Worm (Caenorhabditis elegans) whole organism, L1 larva: Measurements from ENCODE around the gene T09A5.15.
A peak's percentile ranks its signal among the peaks of the same experiment; 100 is the strongest.

ENCODE experiments used
- C04F5.9 ChIP-seq: sonication (generic microtip); optimal IDR thresholded peaks from 2 replicates; lab custom pipeline; 2016; ENCODE audit warnings: missing genetic modification characterization, missing compliant biosample characterization
- C16A3.4 ChIP-seq: fragments of 150-350 bp; optimal IDR thresholded peaks from 2 replicates; lab custom pipeline; 2014; ENCODE audit warnings: missing biosample characterization, missing genetic modification characterization
- C34B4.2 ChIP-seq: sonication (generic microtip); optimal IDR thresholded peaks from 2 replicates; lab custom pipeline; 2017; ENCODE audit warnings: mild to moderate bottlenecking, missing genetic modification characterization, missing compliant biosample characterization
- alr-1 ChIP-seq: fragments of 200-800 bp; sonication (Bioruptor generic); optimal IDR thresholded peaks from 2 replicates; lab custom pipeline; 2018; ENCODE audit warnings: borderline replicate concordance, mild to moderate bottlenecking, missing genetic modification characterization, missing compliant biosample characterization
- aly-2 ChIP-seq: fragments of 150-350 bp; optimal IDR thresholded peaks from 2 replicates; lab custom pipeline; 2014; ENCODE audit warnings: missing biosample characterization, missing genetic modification characterization
- ama-1 ChIP-seq: fragments of 150-350 bp; optimal IDR thresholded peaks from 2 replicates; lab custom pipeline; 2014
- blmp-1 ChIP-seq: fragments of 150-350 bp; optimal IDR thresholded peaks from 2 replicates; lab custom pipeline; 2014; ENCODE audit warnings: missing biosample characterization, missing genetic modification characterization
- ceh-8 ChIP-seq: fragments of 200-800 bp; sonication (Bioruptor generic); optimal IDR thresholded peaks from 2 replicates; lab custom pipeline; 2018; ENCODE audit warnings: mild to moderate bottlenecking, missing genetic modification characterization, moderate library complexity, missing compliant biosample characterization
- ceh-88 ChIP-seq: fragments of 200-800 bp; sonication (Bioruptor generic); IDR thresholded peaks from 2 replicates; pipeline ENCODE4 v1.3.6; 2022; ENCODE audit warnings: missing genetic modification characterization, missing compliant biosample characterization
- ceh-90 ChIP-seq: sonication (generic microtip); optimal IDR thresholded peaks from 2 replicates; lab custom pipeline; 2016; ENCODE audit warnings: missing genetic modification characterization, missing compliant biosample characterization
- dpl-1 ChIP-seq, 3 experiments: fragments of 150-350 bp in 2 of 3; sonication (generic microtip) in 1 of 3; optimal IDR thresholded peaks; 2 replicates each; lab custom pipeline; 2014 to 2017; ENCODE audit warnings: missing biosample characterization in 3 of 3, missing genetic modification characterization in 3 of 3, missing genetic modification reagents in 3 of 3
- dsc-1 ChIP-seq: sonication (generic microtip); optimal IDR thresholded peaks from 2 replicates; lab custom pipeline; 2016; ENCODE audit warnings: mild to moderate bottlenecking, missing genetic modification characterization, missing compliant biosample characterization
- efl-1 ChIP-seq, 4 experiments: fragments of 150-350 bp; optimal IDR thresholded peaks in 3 of 4; peaks in 1 of 4; 1 replicate in 1 of 4; 2 replicates in 3 of 4; lab custom pipeline; 2014; ENCODE audit warnings: missing biosample characterization in 2 of 4, missing genetic modification characterization in 2 of 4, missing genetic modification reagents in 2 of 4
- egl-13 ChIP-seq: sonication (generic microtip); optimal IDR thresholded peaks from 2 replicates; lab custom pipeline; 2016; ENCODE audit warnings: missing genotype, missing genetic modification reagents, missing genetic modification characterization, missing compliant biosample characterization
- egl-27 ChIP-seq, 2 experiments: fragments of 150-350 bp in 1 of 2; sonication (generic microtip); optimal IDR thresholded peaks; 3 replicates each; lab custom pipeline; 2017 to 2018; ENCODE audit warnings: missing biosample characterization in 2 of 2, missing genetic modification characterization in 2 of 2, missing genetic modification reagents in 2 of 2
- fkh-10 ChIP-seq: sonication (generic microtip); optimal IDR thresholded peaks from 2 replicates; lab custom pipeline; 2017; ENCODE audit warnings: missing biosample characterization, missing genetic modification reagents, missing genetic modification characterization
- fkh-4 ChIP-seq: sonication (generic microtip); optimal IDR thresholded peaks from 2 replicates; lab custom pipeline; 2016; ENCODE audit warnings: missing compliant biosample characterization, missing genetic modification characterization, borderline replicate concordance
- grh-1 ChIP-seq: fragments of 200-800 bp; sonication (Bioruptor generic); IDR thresholded peaks from 2 replicates; pipeline ENCODE4 v1.3.6; 2022; ENCODE audit warnings: missing genetic modification reagents, missing genetic modification characterization, missing compliant biosample characterization
- hlh-17 ChIP-seq: fragments of 200-800 bp; sonication (Bioruptor generic); optimal IDR thresholded peaks from 2 replicates; lab custom pipeline; 2018; ENCODE audit warnings: missing genetic modification characterization, mild to moderate bottlenecking, missing compliant biosample characterization, moderate library complexity, borderline replicate concordance
- irx-1 ChIP-seq: sonication (generic microtip); optimal IDR thresholded peaks from 2 replicates; lab custom pipeline; 2016; ENCODE audit warnings: missing genetic modification characterization, missing compliant biosample characterization
- isw-1 ChIP-seq: fragments of 200-800 bp; sonication (Bioruptor generic); IDR thresholded peaks from 2 replicates; pipeline ENCODE4 v1.3.6; 2022; ENCODE audit warnings: missing genetic modification characterization, missing compliant biosample characterization
- lin-14 ChIP-seq: fragments of 200-800 bp; sonication (Bioruptor generic); optimal IDR thresholded peaks from 2 replicates; lab custom pipeline; 2018; ENCODE audit warnings: mild to moderate bottlenecking, missing genetic modification characterization, moderate library complexity, missing compliant biosample characterization
- lin-15B ChIP-seq: fragments of 150-350 bp; sonication (generic microtip); optimal IDR thresholded peaks from 3 replicates; lab custom pipeline; 2014; ENCODE audit warnings: missing biosample characterization, missing genetic modification characterization
- lin-39 ChIP-seq: fragments of 150-350 bp; optimal IDR thresholded peaks from 2 replicates; lab custom pipeline; 2014; ENCODE audit warnings: missing biosample characterization, missing genetic modification reagents, missing genetic modification characterization
- mab-9 ChIP-seq: fragments of 200-800 bp; sonication (Bioruptor generic); IDR thresholded peaks from 2 replicates; pipeline ENCODE4 v1.3.6; 2022; ENCODE audit warnings: missing genetic modification reagents, missing genetic modification characterization, missing compliant biosample characterization
- mdl-1 ChIP-seq, 2 experiments: fragments of 150-350 bp; optimal IDR thresholded peaks; 2 replicates each; lab custom pipeline; 2014 to 2017; ENCODE audit warnings: missing biosample characterization in 2 of 2, missing genetic modification characterization in 2 of 2, inconsistent platforms in 1 of 2
- nhr-12 ChIP-seq: sonication (generic microtip); optimal IDR thresholded peaks from 2 replicates; lab custom pipeline; 2017; ENCODE audit warnings: missing biosample characterization, missing genetic modification characterization
- nhr-19 ChIP-seq: fragments of 200-800 bp; sonication (Bioruptor generic); conservative IDR thresholded peaks from 2 replicates; pipeline ENCODE4 v1.3.6; 2022; ENCODE audit warnings: missing genetic modification characterization, missing compliant biosample characterization
- nhr-47 ChIP-seq: sonication (generic microtip); optimal IDR thresholded peaks from 2 replicates; lab custom pipeline; 2016; ENCODE audit warnings: mild to moderate bottlenecking, missing genetic modification characterization, moderate library complexity, missing compliant biosample characterization
- nhr-71 ChIP-seq: sonication (generic microtip); optimal IDR thresholded peaks from 2 replicates; lab custom pipeline; 2016; ENCODE audit warnings: mild to moderate bottlenecking, missing genetic modification characterization, moderate library complexity, missing compliant biosample characterization
- nhr-76 ChIP-seq: sonication (generic microtip); optimal IDR thresholded peaks from 2 replicates; lab custom pipeline; 2017; ENCODE audit warnings: missing biosample characterization, missing genetic modification characterization
- nhr-85 ChIP-seq: sonication (generic microtip); peaks from one replicate; lab custom pipeline; 2016; ENCODE audit warnings: missing genetic modification characterization, inconsistent platforms, missing compliant biosample characterization
- nhr-90 ChIP-seq: sonication (generic microtip); optimal IDR thresholded peaks from 2 replicates; lab custom pipeline; 2016; ENCODE audit warnings: mild to moderate bottlenecking, missing genetic modification characterization, missing compliant biosample characterization; ENCODE audit not compliant: poor library complexity
- pag-3 ChIP-seq: sonication (generic microtip); optimal IDR thresholded peaks from 2 replicates; lab custom pipeline; 2017; ENCODE audit warnings: missing genetic modification characterization, mild to moderate bottlenecking, missing compliant biosample characterization, antibody characterized with exemption, borderline replicate concordance; ENCODE audit not compliant: insufficient read depth
- snpc-4 ChIP-seq: fragments of 150-350 bp; optimal IDR thresholded peaks from 2 replicates; lab custom pipeline; 2014; ENCODE audit warnings: missing biosample characterization, missing genetic modification characterization
- snu-23 ChIP-seq: sonication (generic microtip); optimal IDR thresholded peaks from 2 replicates; lab custom pipeline; 2016; ENCODE audit warnings: missing genetic modification characterization, missing compliant biosample characterization
- sptf-1 ChIP-seq: fragments of 150-350 bp; optimal IDR thresholded peaks from 2 replicates; lab custom pipeline; 2014; ENCODE audit warnings: missing biosample characterization, missing genetic modification characterization
- unc-130 ChIP-seq: fragments of 150-350 bp; optimal IDR thresholded peaks from 2 replicates; lab custom pipeline; 2017; ENCODE audit warnings: missing biosample characterization, missing genetic modification characterization, inconsistent platforms
- unc-62 ChIP-seq: fragments of 150-350 bp; optimal IDR thresholded peaks from 2 replicates; lab custom pipeline; 2014; ENCODE audit warnings: missing biosample characterization, missing genetic modification reagents, missing genetic modification characterization
- unc-86 ChIP-seq: sonication (generic microtip); optimal IDR thresholded peaks from 2 replicates; lab custom pipeline; 2016; ENCODE audit warnings: missing genetic modification characterization, missing compliant biosample characterization
- unc-98 ChIP-seq: fragments of 200-800 bp; sonication (Bioruptor generic); IDR thresholded peaks from 2 replicates; pipeline ENCODE4 v1.3.6; 2022; ENCODE audit warnings: missing genetic modification characterization, missing compliant biosample characterization
- zag-1 ChIP-seq: fragments of 150-350 bp; optimal IDR thresholded peaks from 2 replicates; lab custom pipeline; 2014; ENCODE audit warnings: missing biosample characterization, missing genetic modification characterization
- zip-4 ChIP-seq: fragments of 200-800 bp; sonication (Bioruptor generic); optimal IDR thresholded peaks from 2 replicates; lab custom pipeline; 2018; ENCODE audit warnings: mild to moderate bottlenecking, missing genetic modification characterization, moderate library complexity, missing compliant biosample characterization
- ztf-4 ChIP-seq: fragments of 150-350 bp; optimal IDR thresholded peaks from 2 replicates; lab custom pipeline; 2014; ENCODE audit warnings: missing biosample characterization, missing genetic modification characterization

The T09A5.15 gene

ce11 chrII:7836613-7837226 lies 21.0 kb upstream of the T09A5.15 start (continued):
- peak in 1 of 2 experiments; percentile 19 for TF ChIP-seq efl-1 (optimal IDR thresholded peaks at IDR 0.05; lab: Kevin White, UChicago)
- no peak for TF ChIP-seq efl-1 (GFP tag; optimal IDR thresholded peaks at IDR 0.05 in 1 of 2; lab: Kevin White, UChicago)
- TF ChIP-seq mdl-1 (tag; optimal IDR thresholded peaks at IDR 0.05; lab: Kevin White, UChicago) = peak in 1 of 2 experiments; percentile 61
- TF ChIP-seq zip-4 (GFP tag; lab: Kevin White, UChicago) = no peak
- peak; percentile 55 for TF ChIP-seq ztf-4
- TF ChIP-seq nhr-47 (tag; lab: Kevin White, UChicago) = peak; percentile 47
- TF ChIP-seq unc-98 (GFP tag; lab: Robert Waterston, UW) = peak; percentile 60
- peak; percentile 28 for TF ChIP-seq C04F5.9 (tag; lab: Kevin White, UChicago)
- TF ChIP-seq pag-3 = no peak
- TF ChIP-seq irx-1 (tag; lab: Kevin White, UChicago) = peak; percentile 14
- no peak for TF ChIP-seq zag-1
- peak in 1 of 3 experiments; percentile 13 for TF ChIP-seq dpl-1 (GFP tag; optimal IDR thresholded peaks at IDR 0.05; lab: Kevin White, UChicago)
- TF ChIP-seq lin-14 (GFP tag; lab: Kevin White, UChicago) = peak; percentile 91
- TF ChIP-seq fkh-10 (GFP tag; lab: Kevin White, UChicago) = no peak
- TF ChIP-seq blmp-1 = no peak
- TF ChIP-seq snu-23 (GFP tag; lab: Kevin White, UChicago) = peak; percentile 63
- no peak for TF ChIP-seq egl-27 (tag; optimal IDR thresholded peaks at IDR 0.05; lab: Kevin White, UChicago)
- no peak for TF ChIP-seq alr-1
- peak; percentile 69 for TF ChIP-seq unc-130 (tag; lab: Kevin White, UChicago)
- no peak for TF ChIP-seq dsc-1 (tag; lab: Kevin White, UChicago)
- TF ChIP-seq lin-39 (tag; lab: Kevin White, UChicago) = peak; percentile 88
- no peak for TF ChIP-seq ceh-8 (GFP tag; lab: Kevin White, UChicago)
- TF ChIP-seq nhr-71 (tag; lab: Kevin White, UChicago) = peak; percentile 94
- TF ChIP-seq nhr-19 (GFP tag; lab: Robert Waterston, UW) = peak; percentile 80
- no peak for TF ChIP-seq nhr-90 (tag; lab: Kevin White, UChicago)
- TF ChIP-seq C34B4.2 (tag; lab: Kevin White, UChicago) = no peak
- no peak for TF ChIP-seq lin-15B (tag; lab: Kevin White, UChicago)
- TF ChIP-seq fkh-4 (tag; lab: Kevin White, UChicago) = no peak
- no peak for TF ChIP-seq ceh-90
- no peak for TF ChIP-seq egl-13
- TF ChIP-seq ama-1 (lab: Kevin White, UChicago) = no peak
- no peak for TF ChIP-seq nhr-76 (tag; lab: Kevin White, UChicago)
- TF ChIP-seq snpc-4 (tag; lab: Kevin White, UChicago) = no peak
- TF ChIP-seq unc-86 (tag; lab: Kevin White, UChicago) = no peak
- TF ChIP-seq C16A3.4 = peak; percentile 29
- TF ChIP-seq unc-62 (GFP tag; lab: Kevin White, UChicago) = no peak
- no peak for TF ChIP-seq isw-1 (GFP tag; lab: Robert Waterston, UW)
- no peak for TF ChIP-seq aly-2 (tag; lab: Kevin White, UChicago)
- TF ChIP-seq ceh-88 = no peak
- TF ChIP-seq hlh-17 (GFP tag; lab: Kevin White, UChicago) = no peak
- TF ChIP-seq nhr-12 (tag; lab: Kevin White, UChicago) = no peak
- peak; percentile 36 for TF ChIP-seq nhr-85 (tag; lab: Kevin White, UChicago)
- TF ChIP-seq mab-9 = no peak
- no peak for TF ChIP-seq sptf-1 (tag; lab: Kevin White, UChicago)
- TF ChIP-seq grh-1 = no peak
